Worm (Caenorhabditis elegans) whole organism, L1 larva: ENCODE results near the gene F02C12.1.

Experiments
- C04F5.9 ChIP-seq: sonication (generic microtip); optimal IDR thresholded peaks from 2 replicates; lab custom pipeline; 2016; ENCODE audit warnings: missing genetic modification characterization, missing compliant biosample characterization
- C34B4.2 ChIP-seq: sonication (generic microtip); optimal IDR thresholded peaks from 2 replicates; lab custom pipeline; 2017; ENCODE audit warnings: mild to moderate bottlenecking, missing genetic modification characterization, missing compliant biosample characterization
- aha-1 ChIP-seq: fragments of 150-350 bp; optimal IDR thresholded peaks from 2 replicates; lab custom pipeline; 2014; ENCODE audit warnings: missing biosample characterization, missing genetic modification characterization
- alr-1 ChIP-seq: fragments of 200-800 bp; sonication (Bioruptor generic); optimal IDR thresholded peaks from 2 replicates; lab custom pipeline; 2018; ENCODE audit warnings: borderline replicate concordance, mild to moderate bottlenecking, missing genetic modification characterization, missing compliant biosample characterization
- aly-2 ChIP-seq: fragments of 150-350 bp; optimal IDR thresholded peaks from 2 replicates; lab custom pipeline; 2014; ENCODE audit warnings: missing biosample characterization, missing genetic modification characterization
- blmp-1 ChIP-seq: fragments of 150-350 bp; optimal IDR thresholded peaks from 2 replicates; lab custom pipeline; 2014; ENCODE audit warnings: missing biosample characterization, missing genetic modification characterization
- ceh-63 ChIP-seq: fragments of 200-800 bp; sonication (Bioruptor generic); optimal IDR thresholded peaks from 2 replicates; lab custom pipeline; 2018; ENCODE audit warnings: mild to moderate bottlenecking, missing genetic modification characterization, missing compliant biosample characterization
- ceh-8 ChIP-seq: fragments of 200-800 bp; sonication (Bioruptor generic); optimal IDR thresholded peaks from 2 replicates; lab custom pipeline; 2018; ENCODE audit warnings: mild to moderate bottlenecking, missing genetic modification characterization, moderate library complexity, missing compliant biosample characterization
- ceh-82 ChIP-seq, 3 experiments: fragments of 150-350 bp in 1 of 3; sonication (generic microtip) in 2 of 3; optimal IDR thresholded peaks; 2 replicates each; lab custom pipeline; 2014 to 2017; ENCODE audit warnings: missing biosample characterization in 3 of 3, missing genetic modification characterization in 3 of 3
- ceh-88 ChIP-seq: fragments of 200-800 bp; sonication (Bioruptor generic); IDR thresholded peaks from 2 replicates; pipeline ENCODE4 v1.3.6; 2022; ENCODE audit warnings: missing genetic modification characterization, missing compliant biosample characterization
- ceh-90 ChIP-seq: sonication (generic microtip); optimal IDR thresholded peaks from 2 replicates; lab custom pipeline; 2016; ENCODE audit warnings: missing genetic modification characterization, missing compliant biosample characterization
- dpl-1 ChIP-seq, 3 experiments: fragments of 150-350 bp in 2 of 3; sonication (generic microtip) in 1 of 3; optimal IDR thresholded peaks; 2 replicates each; lab custom pipeline; 2014 to 2017; ENCODE audit warnings: missing biosample characterization in 3 of 3, missing genetic modification characterization in 3 of 3, missing genetic modification reagents in 3 of 3
- efl-1 ChIP-seq, 4 experiments: fragments of 150-350 bp; optimal IDR thresholded peaks in 3 of 4; peaks in 1 of 4; 1 replicate in 1 of 4; 2 replicates in 3 of 4; lab custom pipeline; 2014; ENCODE audit warnings: missing biosample characterization in 2 of 4, missing genetic modification characterization in 2 of 4, missing genetic modification reagents in 2 of 4
- egl-13 ChIP-seq: sonication (generic microtip); optimal IDR thresholded peaks from 2 replicates; lab custom pipeline; 2016; ENCODE audit warnings: missing genotype, missing genetic modification reagents, missing genetic modification characterization, missing compliant biosample characterization
- ets-5 ChIP-seq: fragments of 200-800 bp; sonication (Bioruptor generic); IDR thresholded peaks from 2 replicates; pipeline ENCODE4 v1.3.6; 2022; ENCODE audit warnings: missing genetic modification characterization, missing compliant biosample characterization
- fkh-10 ChIP-seq: sonication (generic microtip); optimal IDR thresholded peaks from 2 replicates; lab custom pipeline; 2017; ENCODE audit warnings: missing biosample characterization, missing genetic modification reagents, missing genetic modification characterization
- fkh-8 ChIP-seq: sonication (generic microtip); optimal IDR thresholded peaks from 2 replicates; lab custom pipeline; 2016; ENCODE audit warnings: mild to moderate bottlenecking, missing genetic modification characterization, missing compliant biosample characterization
- fos-1 ChIP-seq: fragments of 150-350 bp; optimal IDR thresholded peaks from 2 replicates; lab custom pipeline; 2014; ENCODE audit warnings: missing biosample characterization, missing genetic modification characterization
- grh-1 ChIP-seq: fragments of 200-800 bp; sonication (Bioruptor generic); IDR thresholded peaks from 2 replicates; pipeline ENCODE4 v1.3.6; 2022; ENCODE audit warnings: missing genetic modification reagents, missing genetic modification characterization, missing compliant biosample characterization
- hlh-4 ChIP-seq: sonication (generic microtip); optimal IDR thresholded peaks from 2 replicates; lab custom pipeline; 2016; ENCODE audit warnings: mild to moderate bottlenecking, missing genetic modification characterization, missing compliant biosample characterization
- isw-1 ChIP-seq: fragments of 200-800 bp; sonication (Bioruptor generic); IDR thresholded peaks from 2 replicates; pipeline ENCODE4 v1.3.6; 2022; ENCODE audit warnings: missing genetic modification characterization, missing compliant biosample characterization
- lin-13 ChIP-seq: fragments of 150-350 bp; optimal IDR thresholded peaks from 2 replicates; lab custom pipeline; 2014; ENCODE audit warnings: missing biosample characterization, missing genetic modification reagents, missing genetic modification characterization
- lin-14 ChIP-seq: fragments of 200-800 bp; sonication (Bioruptor generic); optimal IDR thresholded peaks from 2 replicates; lab custom pipeline; 2018; ENCODE audit warnings: mild to moderate bottlenecking, missing genetic modification characterization, moderate library complexity, missing compliant biosample characterization
- lin-15B ChIP-seq: fragments of 150-350 bp; sonication (generic microtip); optimal IDR thresholded peaks from 3 replicates; lab custom pipeline; 2014; ENCODE audit warnings: missing biosample characterization, missing genetic modification characterization
- lin-35 ChIP-seq, 2 experiments: fragments of 150-350 bp; optimal IDR thresholded peaks; 2 replicates each; lab custom pipeline; 2014; ENCODE audit warnings: missing biosample characterization in 2 of 2, missing genetic modification characterization in 2 of 2, missing genetic modification reagents in 2 of 2
- lsy-2 ChIP-seq, 2 experiments: fragments of 150-350 bp; optimal IDR thresholded peaks; 2 replicates each; lab custom pipeline; 2014; ENCODE audit warnings: missing biosample characterization in 2 of 2, missing genetic modification characterization in 2 of 2
- mdl-1 ChIP-seq, 2 experiments: fragments of 150-350 bp; optimal IDR thresholded peaks; 2 replicates each; lab custom pipeline; 2014 to 2017; ENCODE audit warnings: missing biosample characterization in 2 of 2, missing genetic modification characterization in 2 of 2, inconsistent platforms in 1 of 2
- mep-1 ChIP-seq: fragments of 150-350 bp; optimal IDR thresholded peaks from 2 replicates; lab custom pipeline; 2014; ENCODE audit warnings: missing biosample characterization, missing genetic modification characterization
- nhr-11 ChIP-seq: fragments of 150-350 bp; optimal IDR thresholded peaks from 2 replicates; lab custom pipeline; 2014; ENCODE audit warnings: missing biosample characterization, missing genetic modification characterization
- nhr-19 ChIP-seq: fragments of 200-800 bp; sonication (Bioruptor generic); conservative IDR thresholded peaks from 2 replicates; pipeline ENCODE4 v1.3.6; 2022; ENCODE audit warnings: missing genetic modification characterization, missing compliant biosample characterization
- nhr-237 ChIP-seq: fragments of 150-350 bp; optimal IDR thresholded peaks from 2 replicates; lab custom pipeline; 2014; ENCODE audit warnings: missing biosample characterization, missing genetic modification characterization
- nhr-28 ChIP-seq: fragments of 150-350 bp; optimal IDR thresholded peaks from 2 replicates; lab custom pipeline; 2014; ENCODE audit warnings: missing biosample characterization, missing genetic modification characterization
- nhr-76 ChIP-seq: sonication (generic microtip); optimal IDR thresholded peaks from 2 replicates; lab custom pipeline; 2017; ENCODE audit warnings: missing biosample characterization, missing genetic modification characterization
- nhr-84 ChIP-seq: sonication (generic microtip); optimal IDR thresholded peaks from 2 replicates; lab custom pipeline; 2017; ENCODE audit warnings: missing biosample characterization, missing genetic modification characterization
- pag-3 ChIP-seq: sonication (generic microtip); optimal IDR thresholded peaks from 2 replicates; lab custom pipeline; 2017; ENCODE audit warnings: missing genetic modification characterization, mild to moderate bottlenecking, missing compliant biosample characterization, antibody characterized with exemption, borderline replicate concordance; ENCODE audit not compliant: insufficient read depth
- pax-3 ChIP-seq: fragments of 200-800 bp; sonication (Bioruptor generic); optimal IDR thresholded peaks from 2 replicates; lab custom pipeline; 2018; ENCODE audit warnings: mild to moderate bottlenecking, missing genetic modification characterization, moderate library complexity, missing compliant biosample characterization
- skn-1 ChIP-seq: fragments of 150-350 bp; optimal IDR thresholded peaks from 2 replicates; lab custom pipeline; 2014; ENCODE audit warnings: missing biosample characterization, missing genetic modification characterization
- snu-23 ChIP-seq: sonication (generic microtip); optimal IDR thresholded peaks from 2 replicates; lab custom pipeline; 2016; ENCODE audit warnings: missing genetic modification characterization, missing compliant biosample characterization
- tlp-1 ChIP-seq: fragments of 150-350 bp; optimal IDR thresholded peaks from 2 replicates; lab custom pipeline; 2014; ENCODE audit warnings: missing biosample characterization, missing genetic modification characterization
- unc-130 ChIP-seq: fragments of 150-350 bp; optimal IDR thresholded peaks from 2 replicates; lab custom pipeline; 2017; ENCODE audit warnings: missing biosample characterization, missing genetic modification characterization, inconsistent platforms
- unc-62 ChIP-seq: fragments of 150-350 bp; optimal IDR thresholded peaks from 2 replicates; lab custom pipeline; 2014; ENCODE audit warnings: missing biosample characterization, missing genetic modification reagents, missing genetic modification characterization
- unc-98 ChIP-seq: fragments of 200-800 bp; sonication (Bioruptor generic); IDR thresholded peaks from 2 replicates; pipeline ENCODE4 v1.3.6; 2022; ENCODE audit warnings: missing genetic modification characterization, missing compliant biosample characterization
- ztf-11 ChIP-seq, 2 experiments: sonication (generic microtip); optimal IDR thresholded peaks; 2 replicates each; lab custom pipeline; 2016 to 2017; ENCODE audit warnings: missing genetic modification characterization in 2 of 2, missing biosample characterization in 1 of 2, missing compliant biosample characterization in 1 of 2

The F02C12.1 gene

ce11 chrX:13388829-13389228 is 13.1 kb upstream of the F02C12.1 start (continued):
- TF ChIP-seq pag-3 (tag; lab: Kevin White, UChicago): peak; percentile 38
- no peak for TF ChIP-seq lin-15B (tag; lab: Kevin White, UChicago)
- TF ChIP-seq fkh-10 (GFP tag; lab: Kevin White, UChicago): no peak
- TF ChIP-seq mep-1 (tag; lab: Kevin White, UChicago): peak; percentile 7
- 0 out of 2 replicates have a peak, but pooled peaks have one; percentile 28 for TF ChIP-seq nhr-19 (GFP tag; lab: Robert Waterston, UW)
- TF ChIP-seq ets-5 (GFP tag; lab: Robert Waterston, UW): no peak
- TF ChIP-seq hlh-4: no peak
- TF ChIP-seq ceh-88: no peak
- TF ChIP-seq unc-130 (tag; lab: Kevin White, UChicago): no peak
- TF ChIP-seq fkh-8 (tag; lab: Kevin White, UChicago): no peak
- TF ChIP-seq ceh-63: no peak
- no peak for TF ChIP-seq egl-13 (tag; lab: Kevin White, UChicago)
- peak; percentile 77 for TF ChIP-seq lin-14 (GFP tag; lab: Kevin White, UChicago)
- no peak for TF ChIP-seq mdl-1 (tag; optimal IDR thresholded peaks at IDR 0.05; lab: Kevin White, UChicago)
- no peak for TF ChIP-seq C34B4.2 (tag; lab: Kevin White, UChicago)
- TF ChIP-seq ztf-11 (tag; optimal IDR thresholded peaks at IDR 0.05; lab: Kevin White, UChicago): no peak
- no peak for TF ChIP-seq ceh-82 (tag; optimal IDR thresholded peaks at IDR 0.05; lab: Kevin White, UChicago)
- TF ChIP-seq isw-1 (GFP tag; lab: Robert Waterston, UW): no peak
- no peak for TF ChIP-seq skn-1 (tag; lab: Kevin White, UChicago)
- TF ChIP-seq nhr-11 (tag; lab: Kevin White, UChicago): no peak
- TF ChIP-seq aly-2 (tag; lab: Kevin White, UChicago): no peak
- TF ChIP-seq tlp-1 (tag; lab: Kevin White, UChicago): no peak
- no peak for TF ChIP-seq pax-3 (tag; lab: Kevin White, UChicago)
- TF ChIP-seq nhr-76: no peak
- TF ChIP-seq nhr-28 (tag; lab: Kevin White, UChicago): no peak
- no peak for TF ChIP-seq alr-1 (tag; lab: Kevin White, UChicago)
- peak; percentile 67 for TF ChIP-seq blmp-1 (tag; lab: Kevin White, UChicago)
- TF ChIP-seq fos-1 (tag; lab: Kevin White, UChicago): no peak
- peak; percentile 40 for TF ChIP-seq snu-23 (GFP tag; lab: Kevin White, UChicago)
- no peak for TF ChIP-seq dpl-1 (GFP tag; optimal IDR thresholded peaks at IDR 0.05; lab: Kevin White, UChicago)
- no peak for TF ChIP-seq ceh-8 (GFP tag; lab: Kevin White, UChicago)
- no peak for TF ChIP-seq nhr-237
- no peak for TF ChIP-seq unc-62 (GFP tag; lab: Kevin White, UChicago)
- no peak for TF ChIP-seq aha-1 (tag; lab: Kevin White, UChicago)
- no peak for TF ChIP-seq C04F5.9 (tag; lab: Kevin White, UChicago)
- TF ChIP-seq grh-1 (GFP tag; lab: Robert Waterston, UW): peak; percentile 25; the same call in 1 of the 2 replicates
- no peak for TF ChIP-seq nhr-84
- no peak for TF ChIP-seq lsy-2 (tag; optimal IDR thresholded peaks at IDR 0.05; lab: Kevin White, UChicago)
- TF ChIP-seq ceh-90 (tag; lab: Kevin White, UChicago): no peak
- TF ChIP-seq, all 84 proteins: peak for 11

- no peak for TF ChIP-seq nhr-237
- TF ChIP-seq unc-98 (GFP tag; lab: Robert Waterston, UW): no peak
- TF ChIP-seq lin-35 (GFP tag; optimal IDR thresholded peaks at IDR 0.05; lab: Kevin White, UChicago): no peak
- peak; percentile 45 for TF ChIP-seq fkh-8 (tag; lab: Kevin White, UChicago)
- TF ChIP-seq lin-13 (GFP tag; lab: Kevin White, UChicago): no peak
- no peak for TF ChIP-seq efl-1 (optimal IDR thresholded peaks at IDR 0.05; lab: Kevin White, UChicago)
- peak in 1 of 2 experiments; percentile 70 for TF ChIP-seq efl-1 (GFP tag; optimal IDR thresholded peaks at IDR 0.05 in 1 of 2; lab: Kevin White, UChicago)
- TF ChIP-seq, all 84 proteins: peak for 2
These were observed 6.9 kb upstream of the F02C12.1 start, which contains the start of gene irld-2 for ce11 chrX:13394971-13395370. TSS of gene irld-2 (minus strand) at chrX:13395071.
